Worm (Caenorhabditis elegans) whole organism, young adult: ENCODE data around the gene prmt-1.

Experiments used
- B0019.2 ChIP-seq: fragments of 200-800 bp; sonication (Bioruptor generic); conservative IDR thresholded peaks from 2 replicates; pipeline ENCODE4 v1.3.6; 2022; ENCODE audit warnings: missing genetic modification reagents, missing genetic modification characterization, missing compliant biosample characterization
- D2030.7 ChIP-seq: fragments of 200-800 bp; sonication (Bioruptor generic); IDR thresholded peaks from 2 replicates; pipeline ENCODE4 v1.3.6; 2022; ENCODE audit warnings: missing genetic modification reagents, missing genetic modification characterization, missing compliant biosample characterization
- Y95B8A.8 ChIP-seq: fragments of 200-800 bp; sonication (Bioruptor generic); IDR thresholded peaks from 2 replicates; pipeline ENCODE4 v1.3.6; 2022; ENCODE audit warnings: missing genetic modification reagents, missing genetic modification characterization, missing compliant biosample characterization
- dpl-1 ChIP-seq: fragments of 150-350 bp; optimal IDR thresholded peaks from 2 replicates; lab custom pipeline; 2014; ENCODE audit warnings: missing biosample characterization, missing genetic modification reagents, missing genetic modification characterization
- nhr-120 ChIP-seq: fragments of 200-800 bp; sonication (Bioruptor generic); IDR thresholded peaks from 2 replicates; pipeline ENCODE4 v1.3.6; 2022; ENCODE audit warnings: missing genetic modification characterization, missing compliant biosample characterization
- sea-2 ChIP-seq: fragments of 200-800 bp; sonication (Bioruptor generic); IDR thresholded peaks from 2 replicates; pipeline ENCODE4 v1.3.6; 2022; ENCODE audit warnings: missing genetic modification characterization, missing compliant biosample characterization
- snpc-4 ChIP-seq, 5 experiments: fragments of 150-350 bp in 1 of 5; sonication (generic microtip) in 4 of 5; optimal IDR thresholded peaks; 2 replicates each; lab custom pipeline; 2014 to 2018; ENCODE audit warnings: missing genetic modification characterization in 5 of 5, missing biosample characterization in 3 of 5, antibody characterized with exemption in 2 of 5, mild to moderate bottlenecking in 2 of 5, missing compliant biosample characterization in 2 of 5, missing genotype in 2 of 5, moderate library complexity in 2 of 5, missing genetic modification reagents in 1 of 5
- unc-62 ChIP-seq: fragments of 150-350 bp; optimal IDR thresholded peaks from 2 replicates; lab custom pipeline; 2014; ENCODE audit warnings: missing biosample characterization, missing genetic modification reagents, missing genetic modification characterization

DNA sequence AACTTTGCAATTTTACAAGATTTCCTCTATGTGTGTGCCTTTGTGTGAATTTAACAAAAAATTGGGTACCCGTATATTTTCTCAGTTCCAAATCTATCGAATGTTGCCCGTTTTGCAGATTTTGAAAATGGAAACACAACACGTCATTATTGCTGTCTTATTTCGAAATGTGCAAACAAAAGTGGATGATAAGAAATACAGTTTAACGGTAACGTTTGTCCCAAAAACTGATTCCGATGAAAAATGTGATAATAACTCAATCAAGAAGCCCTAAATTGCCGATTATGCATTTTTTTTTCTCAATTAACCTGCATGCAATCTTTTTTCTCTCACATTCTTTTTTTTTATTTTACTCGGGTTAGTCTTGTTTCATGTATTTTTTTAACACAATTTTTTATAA is 44.2 kb downstream of the prmt-1 start:
- TF ChIP-seq dpl-1 (GFP tag; lab: Kevin White, UChicago) (no peak), snpc-4 (GFP tag; optimal IDR thresholded peaks at IDR 0.05; lab: Kevin White, UChicago) (no peak), snpc-4 (tag; optimal IDR thresholded peaks at IDR 0.05; lab: Kevin White, UChicago) (no peak), sea-2 (no peak), B0019.2 (GFP tag; lab: Robert Waterston, UW) (no peak), Y95B8A.8 (GFP tag; lab: Robert Waterston, UW) (no peak), nhr-120 (GFP tag; lab: Robert Waterston, UW) (no peak), D2030.7 (no peak), unc-62 (no peak)
